Fruit fly (Drosophila melanogaster) whole organism: Measurements from ENCODE around the gene CG45045.

ENCODE experiments used
- CG8478 ChIP-seq: fragments of >200 bp; optimal IDR thresholded peaks from 2 replicates; lab custom pipeline; 2018; ENCODE audit warnings: inconsistent platforms
- Dll ChIP-seq: fragments of >200 bp; optimal IDR thresholded peaks from 2 replicates; lab custom pipeline; 2017
- pan ChIP-seq: fragments of >200 bp; optimal IDR thresholded peaks from 2 replicates; lab custom pipeline; 2017
- psq ChIP-seq: fragments of >200 bp; optimal IDR thresholded peaks from 2 replicates; lab custom pipeline; 2017
- usp ChIP-seq: fragments of >200 bp; optimal IDR thresholded peaks from 2 replicates; lab custom pipeline; 2017; ENCODE audit warnings: missing biosample characterization, missing genetic modification characterization, mixed read lengths

- TF ChIP-seq psq (lab: Kevin White, UChicago) (no peak), pan (lab: Kevin White, UChicago) (no peak), CG8478 (lab: Kevin White, UChicago) (no peak), usp (GFP tag; lab: Kevin White, UChicago) (no peak), Dll (lab: Kevin White, UChicago) (no peak)
These were observed 13.4 kb downstream of the CG45045 start for dm6 chr3R:17680639-17681302.
